Worm (Caenorhabditis elegans) whole organism, L4 larva: ENCODE data around the gene srd-15.

Source experiments
- F37D6.2 ChIP-seq: sonication (generic microtip); optimal IDR thresholded peaks from 2 replicates; lab custom pipeline; 2016; ENCODE audit warnings: mild to moderate bottlenecking, missing genetic modification characterization, missing compliant biosample characterization
- T26A8.4 ChIP-seq: fragments of 200-800 bp; sonication (Bioruptor generic); IDR thresholded peaks from 2 replicates; pipeline ENCODE4 v1.3.6; 2022; ENCODE audit warnings: missing genetic modification characterization, missing compliant biosample characterization
- aha-1 ChIP-seq: fragments of 150-350 bp; peaks from one replicate; lab custom pipeline; 2014; ENCODE audit warnings: missing biosample characterization, missing genetic modification characterization
- ama-1 ChIP-seq: fragments of 150-350 bp; optimal IDR thresholded peaks from 2 replicates; lab custom pipeline; 2014; ENCODE audit warnings: inconsistent platforms, mixed read lengths
- attf-4 ChIP-seq: sonication (generic microtip); optimal IDR thresholded peaks from 3 replicates; lab custom pipeline; 2017; ENCODE audit warnings: missing biosample characterization, missing genetic modification characterization
- hlh-30 ChIP-seq: sonication (generic microtip); optimal IDR thresholded peaks from 2 replicates; lab custom pipeline; 2017; ENCODE audit warnings: antibody characterized with exemption, mild to moderate bottlenecking, missing genetic modification characterization, missing compliant biosample characterization; ENCODE audit not compliant: insufficient read depth
- jun-1 ChIP-seq: fragments of 150-350 bp; optimal IDR thresholded peaks from 2 replicates; lab custom pipeline; 2014; ENCODE audit warnings: missing biosample characterization, missing genetic modification reagents, missing genetic modification characterization
- lin-13 ChIP-seq: fragments of 150-350 bp; optimal IDR thresholded peaks from 2 replicates; lab custom pipeline; 2014; ENCODE audit warnings: missing biosample characterization, missing genetic modification reagents, missing genetic modification characterization
- nhr-11 ChIP-seq: fragments of 150-350 bp; optimal IDR thresholded peaks from 2 replicates; lab custom pipeline; 2014; ENCODE audit warnings: missing biosample characterization, missing genetic modification characterization
- nhr-25 ChIP-seq: sonication (generic microtip); optimal IDR thresholded peaks from 2 replicates; lab custom pipeline; 2017; ENCODE audit warnings: missing genetic modification characterization, mild to moderate bottlenecking, missing compliant biosample characterization, antibody characterized with exemption, moderate library complexity, borderline replicate concordance; ENCODE audit not compliant: insufficient read depth
- nhr-77 ChIP-seq: fragments of 150-350 bp; optimal IDR thresholded peaks from 2 replicates; lab custom pipeline; 2014; ENCODE audit warnings: missing biosample characterization, missing genetic modification characterization
- pha-4 ChIP-seq, 2 experiments: fragments of 150-350 bp in 1 of 2; fragments of 200-800 bp in 1 of 2; sonication (Bioruptor generic) in 1 of 2; IDR thresholded peaks in 1 of 2; optimal IDR thresholded peaks in 1 of 2; 2 replicates each; pipeline versions ENCODE4 v1.3.6 to Lab custom; 2014 to 2022; ENCODE audit warnings: missing genetic modification characterization in 2 of 2, missing genetic modification reagents in 2 of 2, missing biosample characterization in 1 of 2, missing compliant biosample characterization in 1 of 2
- tra-1 ChIP-seq: fragments of 200-800 bp; sonication (Bioruptor generic); IDR thresholded peaks from 2 replicates; pipeline ENCODE4 v1.3.6; 2022; ENCODE audit warnings: missing genetic modification reagents, missing genetic modification characterization, missing compliant biosample characterization
- unc-62 ChIP-seq, 3 experiments: fragments of 150-350 bp in 1 of 3; sonication (generic microtip); optimal IDR thresholded peaks in 2 of 3; peaks in 1 of 3; 1 replicate in 1 of 3; 2 replicates in 2 of 3; lab custom pipeline; 2014 to 2017; ENCODE audit warnings: missing biosample characterization in 3 of 3, missing genetic modification characterization in 3 of 3, missing genetic modification reagents in 3 of 3, missing genotype in 1 of 3

ce11 chrV:5901833-5902232 is 4.3 kb downstream of the srd-15 start, which contains the start of gene C04E6.5:
- TF ChIP-seq lin-13 (GFP tag; lab: Kevin White, UChicago) (no peak), pha-4 (GFP tag; IDR thresholded peaks at IDR 0.05; lab: Robert Waterston, UW) (no peak), pha-4 (tag; optimal IDR thresholded peaks at IDR 0.05; lab: Kevin White, UChicago) (no peak), aha-1 (tag; lab: Kevin White, UChicago) (no peak), nhr-77 (tag; lab: Kevin White, UChicago) (no peak), T26A8.4 (GFP tag; lab: Robert Waterston, UW) (no peak), nhr-11 (tag; lab: Kevin White, UChicago) (no peak), hlh-30 (tag; lab: Kevin White, UChicago) (no peak), F37D6.2 (no peak), jun-1 (no peak), unc-62 (GFP tag; optimal IDR thresholded peaks at IDR 0.05 in 1 of 2; lab: Kevin White, UChicago) (no peak), unc-62 (tag; optimal IDR thresholded peaks at IDR 0.05; lab: Kevin White, UChicago) (no peak), nhr-25 (tag; lab: Kevin White, UChicago) (no peak), tra-1 (GFP tag; lab: Robert Waterston, UW) (no peak), attf-4 (tag; lab: Kevin White, UChicago) (no peak), ama-1 (lab: Kevin White, UChicago) (no peak)
